Worm (Caenorhabditis elegans): ENCODE data around the gene srz-11.

- TF ChIP-seq Y79H2A.3 (GFP tag; conservative IDR thresholded peaks at IDR 0.05): no peak
- no peak for TF ChIP-seq dpl-1 (GFP tag; optimal IDR thresholded peaks at IDR 0.05)
- no peak for TF ChIP-seq Y53G8AR.9 (GFP tag; conservative IDR thresholded peaks at IDR 0.05)
- TF ChIP-seq nhr-80 (tag; optimal IDR thresholded peaks at IDR 0.05): no peak
- TF ChIP-seq pha-4 (tag; optimal IDR thresholded peaks at IDR 0.05): no peak
Measured at ce11 chrV:15150661-15151060, 12.2 kb upstream of the srz-11 start, which contains the start of gene T09F5.2.
